Worm (Caenorhabditis elegans): ENCODE results near the gene gob-1.

- TF ChIP-seq him-1 (tag; optimal IDR thresholded peaks at IDR 0.05) (no peak), dao-5 (tag; optimal IDR thresholded peaks at IDR 0.05) (no peak), W03F9.2 (tag; optimal IDR thresholded peaks at IDR 0.05) (no peak)
Measured at ce11 chrX:15446292-15446794, 47.1 kb upstream of the gob-1 start, which contains the start of gene R03A10.5.
